Fruit fly (Drosophila melanogaster) whole organism, embryonic: ENCODE measurements around the gene CG3104.

Source experiments
- Bteb2 ChIP-seq: fragments of 200-800 bp; sonication (Bioruptor generic); optimal IDR thresholded peaks from 2 replicates; lab custom pipeline; 2016; ENCODE audit warnings: missing biosample characterization, missing genetic modification characterization
- CG10147 ChIP-seq: fragments of 200-800 bp; sonication (Bioruptor generic); optimal IDR thresholded peaks from 2 replicates; lab custom pipeline; 2019; ENCODE audit warnings: missing biosample characterization, mild to moderate bottlenecking, missing genetic modification characterization, moderate library complexity
- CG10654 ChIP-seq: fragments of 200-800 bp; sonication (Bioruptor generic); optimal IDR thresholded peaks from 2 replicates; lab custom pipeline; 2016; ENCODE audit warnings: missing biosample characterization, missing genetic modification characterization
- CG12155 ChIP-seq: fragments of 200-800 bp; sonication (Bioruptor generic); optimal IDR thresholded peaks from 3 replicates; lab custom pipeline; 2016; ENCODE audit warnings: missing biosample characterization, missing genetic modification characterization
- CG13296 ChIP-seq: fragments of 200-800 bp; sonication (Bioruptor generic); optimal IDR thresholded peaks from 3 replicates; lab custom pipeline; 2018; ENCODE audit warnings: missing biosample characterization, mild to moderate bottlenecking, missing genetic modification characterization
- CG14050 ChIP-seq: fragments of 200-800 bp; sonication (Bioruptor generic); IDR thresholded peaks from 3 replicates; pipeline ENCODE4 v1.3.6; 2022; ENCODE audit warnings: missing biosample characterization, missing genetic modification characterization
- CG14860 ChIP-seq: fragments of 200-800 bp; sonication (Bioruptor generic); IDR thresholded peaks from 3 replicates; pipeline ENCODE4 v1.3.6; 2022; ENCODE audit warnings: missing biosample characterization, missing genetic modification characterization; ENCODE audit not compliant: partially characterized antibody
- CG15514 ChIP-seq: fragments of 200-800 bp; sonication (Bioruptor generic); optimal IDR thresholded peaks from 3 replicates; lab custom pipeline; 2017; ENCODE audit warnings: missing biosample characterization, missing genetic modification characterization, mild to moderate bottlenecking, moderate library complexity, missing genetic modification reagents
- CG15696 ChIP-seq: fragments of 200-800 bp; sonication (Bioruptor generic); optimal IDR thresholded peaks from 2 replicates; lab custom pipeline; 2019; ENCODE audit warnings: missing biosample characterization, mild to moderate bottlenecking, missing genetic modification characterization, moderate library complexity
- CG16779 ChIP-seq: fragments of 200-800 bp; sonication (Bioruptor generic); IDR thresholded peaks from 2 replicates; pipeline ENCODE4 v1.3.6; 2022; ENCODE audit warnings: missing biosample characterization, missing genetic modification characterization
- CG16813 ChIP-seq: fragments of 200-800 bp; sonication (Bioruptor generic); IDR thresholded peaks from 3 replicates; pipeline ENCODE4 v1.3.6; 2022; ENCODE audit warnings: missing biosample characterization, missing genetic modification characterization; ENCODE audit not compliant: partially characterized antibody
- CG18262 ChIP-seq: fragments of 200-800 bp; optimal IDR thresholded peaks from 3 replicates; lab custom pipeline; 2019; ENCODE audit warnings: missing biosample characterization, mild to moderate bottlenecking, missing genetic modification characterization, moderate library complexity
- CG1832 ChIP-seq: fragments of 200-800 bp; sonication (Bioruptor generic); optimal IDR thresholded peaks from 2 replicates; lab custom pipeline; 2017; ENCODE audit warnings: missing biosample characterization, mild to moderate bottlenecking, missing genetic modification characterization, inconsistent platforms
- CG18476 ChIP-seq: fragments of 200-800 bp; sonication (Bioruptor generic); optimal IDR thresholded peaks from 2 replicates; lab custom pipeline; 2016; ENCODE audit warnings: missing biosample characterization, mild to moderate bottlenecking, missing genetic modification characterization
- CG2712 ChIP-seq: fragments of 200-800 bp; optimal IDR thresholded peaks from 3 replicates; lab custom pipeline; 2019; ENCODE audit warnings: missing biosample characterization, mild to moderate bottlenecking, missing genetic modification characterization, moderate library complexity
- CG32767 ChIP-seq: fragments of 200-800 bp; sonication (Bioruptor generic); IDR thresholded peaks from 2 replicates; pipeline ENCODE4 v1.3.6; 2022; ENCODE audit warnings: missing biosample characterization, missing genetic modification characterization
- CG4424 ChIP-seq: fragments of 200-800 bp; sonication (Bioruptor generic); optimal IDR thresholded peaks from 3 replicates; lab custom pipeline; 2016; ENCODE audit warnings: missing biosample characterization, missing genetic modification characterization
- CG5180 ChIP-seq: fragments of 200-800 bp; sonication (Bioruptor generic); optimal IDR thresholded peaks from 3 replicates; lab custom pipeline; 2017; ENCODE audit warnings: missing biosample characterization, missing genetic modification characterization, mild to moderate bottlenecking, moderate library complexity, missing genetic modification reagents
- CG5953 ChIP-seq: fragments of 200-800 bp; sonication (Bioruptor generic); IDR thresholded peaks from 2 replicates; pipeline ENCODE4 v1.3.6; 2022; ENCODE audit warnings: missing biosample characterization, missing genetic modification characterization
- CG6765 ChIP-seq: fragments of 200-800 bp; sonication (Bioruptor generic); optimal IDR thresholded peaks from 3 replicates; lab custom pipeline; 2017; ENCODE audit warnings: missing biosample characterization, mild to moderate bottlenecking, missing genetic modification characterization
- CG7745 ChIP-seq: fragments of 200-800 bp; sonication (Bioruptor generic); optimal IDR thresholded peaks from 2 replicates; lab custom pipeline; 2018; ENCODE audit warnings: missing biosample characterization, mild to moderate bottlenecking, missing genetic modification characterization, moderate library complexity
- CG7786 ChIP-seq: fragments of 200-800 bp; sonication (Bioruptor generic); optimal IDR thresholded peaks from 2 replicates; lab custom pipeline; 2016; ENCODE audit warnings: missing biosample characterization, missing genetic modification characterization
- CG8765 ChIP-seq: fragments of 200-800 bp; sonication (Bioruptor generic); IDR thresholded peaks from 2 replicates; pipeline ENCODE4 v1.3.6; 2022; ENCODE audit warnings: missing biosample characterization, missing genetic modification characterization
- CG9437 ChIP-seq: fragments of 200-800 bp; sonication (Bioruptor generic); optimal IDR thresholded peaks from 2 replicates; lab custom pipeline; 2018; ENCODE audit warnings: missing biosample characterization, mild to moderate bottlenecking, missing genetic modification characterization
- CG9609 ChIP-seq: fragments of 200-800 bp; sonication (Bioruptor generic); optimal IDR thresholded peaks from 3 replicates; lab custom pipeline; 2016; ENCODE audit warnings: missing biosample characterization, missing genetic modification characterization
- D19B ChIP-seq: fragments of 200-800 bp; sonication (Bioruptor generic); optimal IDR thresholded peaks from 2 replicates; lab custom pipeline; 2017; ENCODE audit warnings: missing biosample characterization, mild to moderate bottlenecking, missing genetic modification characterization
- Dip3 ChIP-seq: fragments of 200-800 bp; sonication (Bioruptor generic); optimal IDR thresholded peaks from 3 replicates; lab custom pipeline; 2016; ENCODE audit warnings: missing biosample characterization, missing genetic modification characterization
- Ets97D ChIP-seq: fragments of 200-800 bp; sonication (Bioruptor generic); optimal IDR thresholded peaks from 3 replicates; lab custom pipeline; 2016; ENCODE audit warnings: missing biosample characterization, missing genetic modification characterization
- H15 ChIP-seq: fragments of 200-800 bp; sonication (Bioruptor generic); IDR thresholded peaks from 3 replicates; pipeline ENCODE4 v1.3.6; 2022; ENCODE audit warnings: missing biosample characterization, missing genetic modification characterization
- MBD-R2 ChIP-seq: fragments of 200-800 bp; sonication (Bioruptor generic); IDR thresholded peaks from 2 replicates; pipeline ENCODE4 v1.3.6; 2022; ENCODE audit warnings: missing biosample characterization, missing genetic modification characterization
- Mes4 ChIP-seq: fragments of 200-800 bp; sonication (Bioruptor generic); optimal IDR thresholded peaks from 2 replicates; lab custom pipeline; 2016; ENCODE audit warnings: missing biosample characterization, missing genetic modification characterization
- NfI ChIP-seq: fragments of 200-800 bp; sonication (Bioruptor generic); optimal IDR thresholded peaks from 3 replicates; lab custom pipeline; 2018; ENCODE audit warnings: missing biosample characterization, mild to moderate bottlenecking, missing genetic modification characterization, moderate library complexity
- ara ChIP-seq: fragments of 200-800 bp; sonication (Bioruptor generic); IDR thresholded peaks from 2 replicates; pipeline ENCODE4 v1.3.6; 2022; ENCODE audit warnings: missing biosample characterization, missing genetic modification characterization
- ash1 ChIP-seq: fragments of 200-800 bp; sonication (Bioruptor generic); optimal IDR thresholded peaks from 2 replicates; lab custom pipeline; 2018; ENCODE audit warnings: missing biosample characterization, mild to moderate bottlenecking, missing genetic modification characterization
- bigmax ChIP-seq: fragments of 200-800 bp; sonication (Bioruptor generic); optimal IDR thresholded peaks from 2 replicates; lab custom pipeline; 2018; ENCODE audit warnings: missing biosample characterization, mild to moderate bottlenecking, missing genetic modification characterization
- cad ChIP-seq: fragments of >200 bp; optimal IDR thresholded peaks from 2 replicates; lab custom pipeline; 2017; ENCODE audit warnings: missing biosample characterization, missing genetic modification characterization
- ci ChIP-seq: fragments of 200-800 bp; sonication (Bioruptor generic); IDR thresholded peaks from 3 replicates; pipeline ENCODE4 v1.3.6; 2022; ENCODE audit warnings: missing biosample characterization, missing genetic modification characterization
- dmrt11E ChIP-seq: fragments of 200-800 bp; sonication (Bioruptor generic); optimal IDR thresholded peaks from 3 replicates; lab custom pipeline; 2018; ENCODE audit warnings: missing biosample characterization, mild to moderate bottlenecking, missing genetic modification characterization, moderate library complexity
- dysf ChIP-seq: fragments of 200-800 bp; sonication (Bioruptor generic); IDR thresholded peaks from 3 replicates; pipeline ENCODE4 v1.3.6; 2022; ENCODE audit warnings: missing biosample characterization, missing genetic modification characterization
- ems ChIP-seq: fragments of 200-800 bp; sonication (Bioruptor generic); optimal IDR thresholded peaks from 3 replicates; lab custom pipeline; 2016; ENCODE audit warnings: missing biosample characterization, missing genetic modification characterization
- en ChIP-seq: fragments of 200-800 bp; sonication (Bioruptor generic); optimal IDR thresholded peaks from 2 replicates; lab custom pipeline; 2016; ENCODE audit warnings: missing biosample characterization, missing genetic modification characterization
- fru ChIP-seq: fragments of >200 bp; optimal IDR thresholded peaks from 2 replicates; lab custom pipeline; 2017
- gro ChIP-seq: fragments of 200-800 bp; sonication (Bioruptor generic); optimal IDR thresholded peaks from 2 replicates; lab custom pipeline; 2016; ENCODE audit warnings: missing biosample characterization, missing genetic modification characterization
- ind ChIP-seq: fragments of 200-800 bp; sonication (Bioruptor generic); optimal IDR thresholded peaks from 3 replicates; lab custom pipeline; 2016; ENCODE audit warnings: missing biosample characterization, missing genetic modification characterization
- kah ChIP-seq: fragments of 200-800 bp; sonication (Bioruptor generic); optimal IDR thresholded peaks from 2 replicates; lab custom pipeline; 2018; ENCODE audit warnings: missing biosample characterization, mild to moderate bottlenecking, missing genetic modification characterization
- lab ChIP-seq: fragments of 200-800 bp; sonication (Bioruptor generic); optimal IDR thresholded peaks from 3 replicates; lab custom pipeline; 2017; ENCODE audit warnings: missing biosample characterization, missing genetic modification characterization, mild to moderate bottlenecking, moderate library complexity, missing genetic modification reagents
- nau ChIP-seq: fragments of 200-800 bp; sonication (Bioruptor generic); optimal IDR thresholded peaks from 3 replicates; lab custom pipeline; 2017; ENCODE audit warnings: missing biosample characterization, mild to moderate bottlenecking, missing genetic modification characterization, missing genetic modification reagents
- nom ChIP-seq: fragments of 200-800 bp; sonication (Bioruptor generic); optimal IDR thresholded peaks from 2 replicates; lab custom pipeline; 2017; ENCODE audit warnings: missing biosample characterization, missing genetic modification characterization, mild to moderate bottlenecking, moderate library complexity, missing genetic modification reagents
- org-1 ChIP-seq: fragments of 200-800 bp; sonication (Bioruptor generic); optimal IDR thresholded peaks from 2 replicates; lab custom pipeline; 2017; ENCODE audit warnings: missing biosample characterization, missing genetic modification characterization
- tgo ChIP-seq: fragments of 200-800 bp; sonication (Bioruptor generic); IDR thresholded peaks from 3 replicates; pipeline ENCODE4 v1.3.6; 2022; ENCODE audit warnings: missing biosample characterization, missing genetic modification characterization
- vvl ChIP-seq: fragments of 200-800 bp; sonication (Bioruptor generic); IDR thresholded peaks from 2 replicates; pipeline ENCODE4 v1.3.6; 2022; ENCODE audit warnings: missing biosample characterization, missing genetic modification characterization

CG3104 gene

dm6 chr2L:2856960-2857584 lies 1.5 kb upstream of the CG3104 start, which contains the start of gene CG2991 (continued):
- TF ChIP-seq CG8765 (GFP tag; lab: Robert Waterston, UW) = no peak
- peak; percentile 48 for TF ChIP-seq gro (GFP tag; lab: Kevin White, UChicago)
- TF ChIP-seq tgo = no peak
- no peak for TF ChIP-seq ara (GFP tag; lab: Robert Waterston, UW)
- TF ChIP-seq CG5953 = no peak
- no peak for TF ChIP-seq CG16779 (GFP tag; lab: Robert Waterston, UW)
- TF ChIP-seq ash1 (GFP tag; lab: Kevin White, UChicago) = no peak
- TF ChIP-seq CG13296 (GFP tag; lab: Kevin White, UChicago) = peak; percentile 18
- peak; percentile 18 for TF ChIP-seq CG5180 (GFP tag; lab: Kevin White, UChicago)
- peak; percentile 78 for TF ChIP-seq CG16813
- TF ChIP-seq CG15696 (tag; lab: Kevin White, UChicago) = peak; percentile 9
- TF ChIP-seq CG14860 = peak; percentile 64; the same call in 2 of the 3 replicates
- no peak for TF ChIP-seq CG1832 (GFP tag; lab: Kevin White, UChicago)
- TF ChIP-seq H15 (GFP tag; lab: Robert Waterston, UW) = no peak
- TF ChIP-seq Bteb2 = no peak
- TF ChIP-seq ind = no peak
- TF ChIP-seq fru = no peak
- peak; percentile 19 for TF ChIP-seq CG9437 (GFP tag; lab: Kevin White, UChicago)
- peak; percentile 87 for TF ChIP-seq Ets97D
- TF ChIP-seq NfI = peak; percentile 26
- TF ChIP-seq dysf (GFP tag; lab: Robert Waterston, UW) = no peak
- TF ChIP-seq CG9609 = no peak
- peak; percentile 24 for TF ChIP-seq CG18262 (tag; lab: Kevin White, UChicago)
- TF ChIP-seq CG18476 (GFP tag; lab: Kevin White, UChicago) = no peak
- TF ChIP-seq CG6765 (GFP tag; lab: Kevin White, UChicago) = no peak
- TF ChIP-seq CG2712 (tag; lab: Kevin White, UChicago) = peak; percentile 56
- no peak for TF ChIP-seq CG10654 (GFP tag; lab: Kevin White, UChicago)
- peak; percentile 78 for TF ChIP-seq CG15514 (GFP tag; lab: Kevin White, UChicago)
- TF ChIP-seq org-1 = no peak
- TF ChIP-seq CG14050 (GFP tag; lab: Robert Waterston, UW) = no peak
- peak; percentile 14; the same call in 2 of the 3 replicates for TF ChIP-seq ci
- no peak for TF ChIP-seq cad (GFP tag; lab: Kevin White, UChicago)
- TF ChIP-seq CG12155 (GFP tag; lab: Kevin White, UChicago) = peak; percentile 20
- peak; percentile 36 for TF ChIP-seq lab (GFP tag; lab: Kevin White, UChicago)
- TF ChIP-seq CG7786 (GFP tag; lab: Kevin White, UChicago) = no peak
- TF ChIP-seq CG32767 (GFP tag; lab: Robert Waterston, UW) = no peak
- peak; percentile 36 for TF ChIP-seq CG10147 (GFP tag; lab: Kevin White, UChicago)
- TF ChIP-seq D19B (GFP tag; lab: Kevin White, UChicago) = no peak
- TF ChIP-seq CG4424 (GFP tag; lab: Kevin White, UChicago) = no peak
- peak; percentile 55 for TF ChIP-seq vvl
- no peak for TF ChIP-seq nau (GFP tag; lab: Kevin White, UChicago)
- TF ChIP-seq Dip3 (GFP tag; lab: Kevin White, UChicago) = no peak
- TF ChIP-seq MBD-R2 (GFP tag; lab: Robert Waterston, UW) = peak; percentile 75
- no peak for TF ChIP-seq Mes4 (GFP tag; lab: Kevin White, UChicago)
- TF ChIP-seq bigmax (GFP tag; lab: Kevin White, UChicago) = no peak
- TF ChIP-seq en (GFP tag; lab: Kevin White, UChicago) = no peak
- TF ChIP-seq ems (GFP tag; lab: Kevin White, UChicago) = no peak
- TF ChIP-seq CG7745 (tag; lab: Kevin White, UChicago) = no peak
- peak; percentile 17 for TF ChIP-seq nom (GFP tag; lab: Kevin White, UChicago)
- TF ChIP-seq dmrt11E (tag; lab: Kevin White, UChicago) = peak; percentile 13
- TF ChIP-seq kah (GFP tag; lab: Kevin White, UChicago) = no peak
